Worm (Caenorhabditis elegans) whole organism, L2 larva: ENCODE measurements around the gene clec-239.

Experiments
- ceh-82 ChIP-seq: fragments of 150-350 bp; optimal IDR thresholded peaks from 2 replicates; lab custom pipeline; 2014; ENCODE audit warnings: missing biosample characterization, missing genetic modification characterization
- egl-27 ChIP-seq: sonication (generic microtip); optimal IDR thresholded peaks from 3 replicates; lab custom pipeline; 2017; ENCODE audit warnings: missing biosample characterization, missing genetic modification reagents, missing genetic modification characterization
- elt-3 ChIP-seq: sonication (generic microtip); optimal IDR thresholded peaks from 2 replicates; lab custom pipeline; 2017; ENCODE audit warnings: missing biosample characterization, missing genetic modification characterization
- fos-1 ChIP-seq: fragments of 150-350 bp; optimal IDR thresholded peaks from 2 replicates; lab custom pipeline; 2014; ENCODE audit warnings: missing biosample characterization, missing genetic modification characterization
- lsy-2 ChIP-seq, 2 experiments: fragments of 150-350 bp in 1 of 2; sonication (generic microtip) in 1 of 2; optimal IDR thresholded peaks; 2 replicates each; lab custom pipeline; 2014 to 2017; ENCODE audit warnings: missing biosample characterization in 2 of 2, missing genetic modification characterization in 2 of 2
- mab-5 ChIP-seq: fragments of 150-350 bp; optimal IDR thresholded peaks from 2 replicates; lab custom pipeline; 2014; ENCODE audit warnings: missing biosample characterization, missing genetic modification characterization
- nhr-11 ChIP-seq: fragments of 150-350 bp; optimal IDR thresholded peaks from 2 replicates; lab custom pipeline; 2014; ENCODE audit warnings: missing biosample characterization, missing genetic modification characterization
- nhr-237 ChIP-seq: fragments of 150-350 bp; optimal IDR thresholded peaks from 2 replicates; lab custom pipeline; 2014; ENCODE audit warnings: missing biosample characterization, missing genetic modification characterization
- skn-1 ChIP-seq: sonication (generic microtip); optimal IDR thresholded peaks from 2 replicates; lab custom pipeline; 2017; ENCODE audit warnings: missing biosample characterization, missing genetic modification characterization
- snpc-4 ChIP-seq: fragments of 150-350 bp; optimal IDR thresholded peaks from 2 replicates; lab custom pipeline; 2014; ENCODE audit warnings: missing biosample characterization, missing genetic modification characterization
- unc-62 ChIP-seq: fragments of 150-350 bp; optimal IDR thresholded peaks from 2 replicates; lab custom pipeline; 2014; ENCODE audit warnings: missing biosample characterization, missing genetic modification reagents, missing genetic modification characterization
- ztf-4 ChIP-seq: fragments of 150-350 bp; optimal IDR thresholded peaks from 2 replicates; lab custom pipeline; 2014; ENCODE audit warnings: missing biosample characterization, missing genetic modification characterization

DNA sequence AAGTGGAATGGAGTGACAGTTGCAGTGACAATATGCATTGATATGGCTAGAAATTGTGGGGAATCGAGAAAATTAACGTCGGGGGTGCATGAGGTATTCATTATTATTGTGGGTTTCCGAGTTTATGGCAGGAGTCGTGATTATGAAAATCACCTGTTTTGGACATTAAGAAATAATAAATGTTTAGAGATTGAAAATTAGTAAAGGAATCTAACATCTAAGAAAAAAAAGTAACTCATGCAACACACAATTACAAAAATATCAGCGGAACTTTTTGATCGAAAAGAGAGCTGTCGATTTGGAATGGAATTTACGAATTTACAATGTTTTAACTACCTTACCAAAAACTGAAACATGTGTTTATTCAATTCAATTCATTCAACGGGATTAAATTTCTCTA lies 1.6 kb upstream of the clec-239 start, which contains the start of gene srh-206:
- TF ChIP-seq elt-3 (tag; lab: Kevin White, UChicago) (no peak), ceh-82 (no peak), egl-27 (tag; lab: Kevin White, UChicago) (no peak), ztf-4 (tag; lab: Kevin White, UChicago) (no peak), lsy-2 (tag; optimal IDR thresholded peaks at IDR 0.05; lab: Kevin White, UChicago) (no peak), unc-62 (GFP tag; lab: Kevin White, UChicago) (no peak), nhr-11 (no peak), fos-1 (tag; lab: Kevin White, UChicago) (no peak), mab-5 (no peak), skn-1 (tag; lab: Kevin White, UChicago) (no peak), nhr-237 (no peak), snpc-4 (tag; lab: Kevin White, UChicago) (no peak)
